Worm (Caenorhabditis elegans): ENCODE data around the gene rpl-39.
A peak's percentile ranks its signal among the peaks of the same experiment; 100 is the strongest.

rpl-39 gene

DNA sequence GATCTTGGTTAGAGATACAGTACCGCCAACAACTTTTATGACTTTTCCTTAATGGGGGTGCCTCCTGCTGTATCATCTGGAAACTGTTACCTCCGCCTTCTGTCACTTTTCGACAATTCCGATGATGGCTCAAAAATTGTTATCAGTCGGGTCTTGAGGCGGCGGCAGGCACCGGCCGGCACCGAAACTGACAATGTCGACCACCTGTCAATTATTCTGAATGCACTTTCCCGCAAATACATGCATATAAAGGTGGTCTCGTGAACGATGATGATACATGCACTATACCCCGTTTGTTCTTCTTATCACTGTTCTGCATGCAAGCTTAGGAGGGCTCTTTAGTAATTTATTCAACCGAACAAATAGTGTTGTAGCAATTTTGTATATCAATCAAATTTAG lies 31.8 kb downstream of the rpl-39 start (continued):
- TF ChIP-seq B0035.1 (tag; optimal IDR thresholded peaks at IDR 0.05), result no peak
- TF ChIP-seq F52B5.7 (tag; optimal IDR thresholded peaks at IDR 0.05), result no peak
- no peak for TF ChIP-seq hmg-20 (GFP tag; IDR thresholded peaks at IDR 0.05)
- no peak for TF ChIP-seq F33H1.4 (GFP tag; IDR thresholded peaks at IDR 0.05)
- no peak for TF ChIP-seq T26A5.8 (tag; optimal IDR thresholded peaks at IDR 0.05)
- no peak for TF ChIP-seq Y79H2A.3 (GFP tag; conservative IDR thresholded peaks at IDR 0.05)
- no peak for TF ChIP-seq pha-4 (tag; optimal IDR thresholded peaks at IDR 0.05)
- no peak for TF ChIP-seq aptf-3 (GFP tag; IDR thresholded peaks at IDR 0.05)
- no peak for TF ChIP-seq ztf-6 (GFP tag; IDR thresholded peaks at IDR 0.05)
- peak; percentile 21 for TF ChIP-seq ZK185.1 (tag; optimal IDR thresholded peaks at IDR 0.05; ENCODE audit: poor library complexity, severe bottlenecking)
- peak; percentile 70; the same call in 1 of the 2 replicates for TF ChIP-seq egl-44 (GFP tag; IDR thresholded peaks at IDR 0.05)
- TF ChIP-seq atf-7 (tag; optimal IDR thresholded peaks at IDR 0.05), result peak; percentile 72
- TF ChIP-seq cebp-2 (GFP tag; IDR thresholded peaks at IDR 0.05), result no peak
- TF ChIP-seq nfyb-1 (GFP tag; IDR thresholded peaks at IDR 0.05), result peak; percentile 20; the same call in 1 of the 2 replicates
- peak; percentile 3 for TF ChIP-seq nhr-90 (tag; optimal IDR thresholded peaks at IDR 0.05)
- no peak for TF ChIP-seq ama-1 (optimal IDR thresholded peaks at IDR 0.05)
- no peak for TF ChIP-seq ama-1 (GFP tag; optimal IDR thresholded peaks at IDR 0.05)
- no peak; the same call in 1 of the 2 replicates for TF ChIP-seq cebp-1 (GFP tag; IDR thresholded peaks at IDR 0.05)
- peak; percentile 68 for TF ChIP-seq cebp-1 (tag; optimal IDR thresholded peaks at IDR 0.05)
- no peak for TF ChIP-seq hsf-1 (GFP tag; IDR thresholded peaks at IDR 0.05)
- TF ChIP-seq lsl-1 (GFP tag; optimal IDR thresholded peaks at IDR 0.05), result no peak
- TF ChIP-seq ets-4 (GFP tag; optimal IDR thresholded peaks at IDR 0.05), result peak; percentile 98
- peak; percentile 98 for TF ChIP-seq unc-62 (GFP tag; optimal IDR thresholded peaks at IDR 0.05)
- no peak for TF ChIP-seq B0261.1 (tag; optimal IDR thresholded peaks at IDR 0.05)
- TF ChIP-seq K11D2.4 (GFP tag; IDR thresholded peaks at IDR 0.05), result no peak
- no peak; the same call in 1 of the 2 replicates for TF ChIP-seq zfh-2 (GFP tag; conservative IDR thresholded peaks at IDR 0.05)

DNA sequence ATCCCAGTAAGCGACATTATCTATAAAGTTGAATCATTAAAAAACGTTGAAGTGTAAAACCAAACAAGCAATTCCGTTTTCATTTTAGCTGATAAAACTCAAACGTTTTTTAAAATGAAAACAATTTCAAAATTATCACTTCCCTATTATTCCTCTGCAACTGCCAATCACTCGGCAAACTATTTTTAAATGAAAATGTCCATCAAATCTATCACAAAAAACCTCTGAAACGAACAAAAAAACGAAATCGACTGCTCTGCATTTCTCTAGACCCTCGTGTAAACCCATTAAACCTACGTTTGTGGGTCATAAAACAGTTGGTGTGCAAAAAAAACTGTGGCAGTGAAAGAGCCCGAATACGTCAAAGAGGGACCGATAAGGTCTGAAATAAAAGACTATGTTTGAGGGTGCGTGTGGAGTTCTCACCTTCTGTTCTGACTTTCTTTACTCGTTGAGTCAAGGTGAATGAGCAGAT lies 33.4 kb downstream of the rpl-39 start, which contains the start of gene fbxl-5:
Gene fbxl-5, plus strand, starts transcription at position 425 of the 475 bp plus-strand sequence.
- TF ChIP-seq dpl-1 (GFP tag; optimal IDR thresholded peaks at IDR 0.05) (no peak), nhr-80 (tag; optimal IDR thresholded peaks at IDR 0.05) (peak; percentile 78), madf-3 (GFP tag; IDR thresholded peaks at IDR 0.05) (no peak), ztf-28 (GFP tag; IDR thresholded peaks at IDR 0.05) (no peak), F57A8.1 (GFP tag; optimal IDR thresholded peaks at IDR 0.05) (no peak), let-607 (tag; optimal IDR thresholded peaks at IDR 0.05) (peak; percentile 33 to 60), cebp-1 (GFP tag; IDR thresholded peaks at IDR 0.05) (no peak), cebp-1 (tag; optimal IDR thresholded peaks at IDR 0.05) (peak; percentile 36), ztf-22 (GFP tag; optimal IDR thresholded peaks at IDR 0.05) (peak; percentile 27)

DNA sequence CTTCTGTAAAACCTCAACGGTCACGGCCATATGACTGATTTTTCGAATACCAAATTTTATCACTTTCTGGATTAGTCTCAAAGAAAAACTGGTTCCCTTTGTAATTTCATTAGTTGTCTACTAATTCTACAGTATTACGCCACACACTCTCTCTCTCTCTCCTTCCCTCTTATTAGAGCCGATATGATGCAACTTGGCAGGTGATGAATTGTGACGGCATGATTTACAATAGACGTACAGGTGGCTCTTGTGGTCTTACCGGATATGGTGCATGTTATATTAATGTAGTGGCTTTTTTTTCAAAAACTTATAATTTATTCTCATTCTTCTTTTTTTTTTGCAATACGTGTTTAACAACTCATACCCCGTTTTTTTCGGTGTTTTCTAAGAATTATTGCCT lies 34.0 kb downstream of the rpl-39 start:
- TF ChIP-seq mxl-1 (tag; optimal IDR thresholded peaks at IDR 0.05) (no peak), hlh-12 (tag; optimal IDR thresholded peaks at IDR 0.05) (no peak), mcd-1 (GFP tag; IDR thresholded peaks at IDR 0.05) (no peak), die-1 (tag; optimal IDR thresholded peaks at IDR 0.05) (no peak), nhr-179 (tag; optimal IDR thresholded peaks at IDR 0.05) (no peak), madf-10 (tag; optimal IDR thresholded peaks at IDR 0.05) (no peak), hrde-1 (tag; optimal IDR thresholded peaks at IDR 0.05; ENCODE audit: borderline replicate concordance) (no peak), Y53G8AR.9 (GFP tag; conservative IDR thresholded peaks at IDR 0.05) (no peak), ztf-3 (GFP tag; optimal IDR thresholded peaks at IDR 0.05) (no peak), Y53F4B.3 (GFP tag; IDR thresholded peaks at IDR 0.05) (no peak), ztf-18 (tag; optimal IDR thresholded peaks at IDR 0.05) (no peak), egrh-3 (GFP tag; IDR thresholded peaks at IDR 0.05) (no peak), dpl-1 (GFP tag; optimal IDR thresholded peaks at IDR 0.05) (no peak), lsy-27 (tag; optimal IDR thresholded peaks at IDR 0.05; ENCODE audit: borderline replicate concordance, insufficient read depth) (no peak), tbp1 (GFP tag; optimal IDR thresholded peaks at IDR 0.05) (no peak), snpc-4 (GFP tag; optimal IDR thresholded peaks at IDR 0.05) (no peak), snpc-4 (tag; optimal IDR thresholded peaks at IDR 0.05) (no peak), K11D2.4 (GFP tag; IDR thresholded peaks at IDR 0.05) (no peak)
